Fruit fly (Drosophila melanogaster) whole organism, embryonic: Measurements from ENCODE around the gene MFS9.
A peak's percentile ranks its signal among the peaks of the same experiment; 100 is the strongest.

ENCODE experiments used
- Atf3 ChIP-seq: fragments of 200-800 bp; sonication (Bioruptor generic); optimal IDR thresholded peaks from 3 replicates; lab custom pipeline; 2016; ENCODE audit warnings: missing biosample characterization, missing genetic modification characterization
- Bdp1 ChIP-seq: fragments of 200-800 bp; sonication (Bioruptor generic); optimal IDR thresholded peaks from 3 replicates; lab custom pipeline; 2016; ENCODE audit warnings: missing biosample characterization, missing genetic modification characterization
- CG10543 ChIP-seq: fragments of 200-800 bp; sonication (Bioruptor generic); optimal IDR thresholded peaks from 3 replicates; lab custom pipeline; 2017; ENCODE audit warnings: missing biosample characterization, mild to moderate bottlenecking, missing genetic modification characterization, moderate library complexity
- CG12155 ChIP-seq: fragments of 200-800 bp; sonication (Bioruptor generic); optimal IDR thresholded peaks from 3 replicates; lab custom pipeline; 2016; ENCODE audit warnings: missing biosample characterization, missing genetic modification characterization
- CG13894 ChIP-seq: fragments of 200-800 bp; sonication (Bioruptor generic); optimal IDR thresholded peaks from 3 replicates; lab custom pipeline; 2018; ENCODE audit warnings: missing biosample characterization, mild to moderate bottlenecking, missing genetic modification characterization, moderate library complexity
- CG15514 ChIP-seq: fragments of 200-800 bp; sonication (Bioruptor generic); optimal IDR thresholded peaks from 3 replicates; lab custom pipeline; 2017; ENCODE audit warnings: missing biosample characterization, missing genetic modification characterization, mild to moderate bottlenecking, moderate library complexity, missing genetic modification reagents
- CG15601 ChIP-seq: fragments of 200-800 bp; sonication (Bioruptor generic); optimal IDR thresholded peaks from 3 replicates; lab custom pipeline; 2019; ENCODE audit warnings: missing biosample characterization, mild to moderate bottlenecking, missing genetic modification characterization, moderate library complexity
- CG1792 ChIP-seq: fragments of 200-800 bp; sonication (Bioruptor generic); optimal IDR thresholded peaks from 2 replicates; lab custom pipeline; 2016; ENCODE audit warnings: missing biosample characterization, missing genetic modification characterization
- CG30431 ChIP-seq: fragments of 200-800 bp; sonication (Bioruptor generic); optimal IDR thresholded peaks from 2 replicates; lab custom pipeline; 2017; ENCODE audit warnings: missing biosample characterization, missing genetic modification characterization
- CG31365 ChIP-seq: fragments of 200-800 bp; sonication (Bioruptor generic); optimal IDR thresholded peaks from 2 replicates; lab custom pipeline; 2018; ENCODE audit warnings: missing biosample characterization, mild to moderate bottlenecking, missing genetic modification characterization
- CG3163 ChIP-seq: fragments of 200-800 bp; sonication (Bioruptor generic); optimal IDR thresholded peaks from 3 replicates; lab custom pipeline; 2016; ENCODE audit warnings: missing biosample characterization, missing genetic modification characterization
- CG34422 ChIP-seq: fragments of 200-800 bp; sonication (Bioruptor generic); IDR thresholded peaks from 3 replicates; pipeline ENCODE4 v1.3.6; 2022; ENCODE audit warnings: missing biosample characterization, missing genetic modification characterization
- CG3847 ChIP-seq: fragments of 200-800 bp; sonication (Bioruptor generic); IDR thresholded peaks from 2 replicates; pipeline ENCODE4 v1.3.6; 2022; ENCODE audit warnings: missing biosample characterization, missing genetic modification characterization
- CG4282 ChIP-seq: fragments of 200-800 bp; sonication (Bioruptor generic); optimal IDR thresholded peaks from 2 replicates; lab custom pipeline; 2016; ENCODE audit warnings: missing biosample characterization, missing genetic modification characterization
- CG6654 ChIP-seq: fragments of 200-800 bp; sonication (Bioruptor generic); optimal IDR thresholded peaks from 2 replicates; lab custom pipeline; 2017; ENCODE audit warnings: missing biosample characterization, mild to moderate bottlenecking, missing genetic modification characterization
- CG6689 ChIP-seq: fragments of 200-800 bp; sonication (Bioruptor generic); IDR thresholded peaks from 2 replicates; pipeline ENCODE4 v1.3.6; 2022; ENCODE audit warnings: missing biosample characterization, missing genetic modification characterization
- CG6854 ChIP-seq: fragments of 200-800 bp; sonication (Bioruptor generic); optimal IDR thresholded peaks from 3 replicates; lab custom pipeline; 2017; ENCODE audit warnings: missing biosample characterization, mild to moderate bottlenecking, missing genetic modification characterization
- CG9437 ChIP-seq: fragments of 200-800 bp; sonication (Bioruptor generic); optimal IDR thresholded peaks from 2 replicates; lab custom pipeline; 2018; ENCODE audit warnings: missing biosample characterization, mild to moderate bottlenecking, missing genetic modification characterization
- CTCF ChIP-seq: fragments of 200-800 bp; sonication (Bioruptor generic); optimal IDR thresholded peaks from 2 replicates; lab custom pipeline; 2017; ENCODE audit warnings: missing biosample characterization, mild to moderate bottlenecking, missing genetic modification characterization, moderate library complexity
- D19B ChIP-seq: fragments of 200-800 bp; sonication (Bioruptor generic); optimal IDR thresholded peaks from 2 replicates; lab custom pipeline; 2017; ENCODE audit warnings: missing biosample characterization, mild to moderate bottlenecking, missing genetic modification characterization
- Deaf1 ChIP-seq: fragments of 200-800 bp; optimal IDR thresholded peaks from 3 replicates; lab custom pipeline; 2019; ENCODE audit warnings: missing biosample characterization, mild to moderate bottlenecking, missing genetic modification characterization, moderate library complexity
- Dp ChIP-seq: fragments of 200-800 bp; sonication (Bioruptor generic); optimal IDR thresholded peaks from 2 replicates; lab custom pipeline; 2018; ENCODE audit warnings: missing biosample characterization, mild to moderate bottlenecking, missing genetic modification characterization, moderate library complexity
- Dref ChIP-seq: fragments of 200-800 bp; sonication (Bioruptor generic); IDR thresholded peaks from 2 replicates; pipeline ENCODE4 v1.3.6; 2022; ENCODE audit warnings: missing biosample characterization, missing genetic modification characterization
- E2f2 ChIP-seq: fragments of 200-800 bp; sonication (Bioruptor generic); IDR thresholded peaks from 2 replicates; pipeline ENCODE4 v1.3.6; 2022; ENCODE audit warnings: missing biosample characterization, missing genetic modification characterization
- Ets65A ChIP-seq: fragments of 200-800 bp; sonication (Bioruptor generic); peaks from one replicate; lab custom pipeline; 2016; ENCODE audit warnings: missing biosample characterization, missing genetic modification characterization
- H2.0 ChIP-seq: fragments of 200-800 bp; sonication (Bioruptor generic); IDR thresholded peaks from 2 replicates; pipeline ENCODE4 v1.3.6; 2022; ENCODE audit warnings: missing biosample characterization, missing genetic modification characterization
- Hr39 ChIP-seq: fragments of >200 bp; optimal IDR thresholded peaks from 2 replicates; lab custom pipeline; 2017
- Myb ChIP-seq: fragments of 200-800 bp; sonication (Bioruptor generic); optimal IDR thresholded peaks from 2 replicates; lab custom pipeline; 2016; ENCODE audit warnings: missing biosample characterization, missing genetic modification characterization
- Trl ChIP-seq, 3 experiments: fragments of >200 bp in 2 of 3; fragments of 200-800 bp in 1 of 3; sonication (Bioruptor generic) in 1 of 3; optimal IDR thresholded peaks; 2 replicates in 1 of 3; 3 replicates in 2 of 3; lab custom pipeline; 2016 to 2017; ENCODE audit warnings: missing biosample characterization in 1 of 3, missing genetic modification characterization in 1 of 3
- YL-1 ChIP-seq: fragments of 200-800 bp; sonication (Bioruptor generic); optimal IDR thresholded peaks from 3 replicates; lab custom pipeline; 2017; ENCODE audit warnings: missing biosample characterization, mild to moderate bottlenecking, missing genetic modification characterization
- abd-A ChIP-seq: fragments of 200-800 bp; sonication (Bioruptor generic); optimal IDR thresholded peaks from 3 replicates; lab custom pipeline; 2019; ENCODE audit warnings: missing biosample characterization, mild to moderate bottlenecking, missing genetic modification characterization, moderate library complexity
- amos ChIP-seq: fragments of 200-800 bp; sonication (Bioruptor generic); IDR thresholded peaks from 2 replicates; pipeline ENCODE4 v1.3.6; 2022; ENCODE audit warnings: missing biosample characterization, missing genetic modification characterization; ENCODE audit not compliant: partially characterized antibody
- caup ChIP-seq: fragments of 200-800 bp; sonication (Bioruptor generic); optimal IDR thresholded peaks from 3 replicates; lab custom pipeline; 2017; ENCODE audit warnings: missing biosample characterization, mild to moderate bottlenecking, missing genetic modification characterization, moderate library complexity; ENCODE audit not compliant: severe bottlenecking
- chinmo ChIP-seq: fragments of 200-800 bp; sonication (Bioruptor generic); IDR thresholded peaks from 4 replicates; pipeline ENCODE4 v1.3.6; 2022; ENCODE audit warnings: missing biosample characterization, missing genetic modification characterization; ENCODE audit not compliant: partially characterized antibody
- da ChIP-seq: fragments of 200-800 bp; sonication (Bioruptor generic); optimal IDR thresholded peaks from 2 replicates; lab custom pipeline; 2016; ENCODE audit warnings: missing biosample characterization, missing genetic modification characterization
- exex ChIP-seq: fragments of 200-800 bp; sonication (Bioruptor generic); optimal IDR thresholded peaks from 4 replicates; lab custom pipeline; 2018; ENCODE audit warnings: missing biosample characterization, mild to moderate bottlenecking, missing genetic modification characterization, moderate library complexity
- gcm2 ChIP-seq: fragments of 200-800 bp; sonication (Bioruptor generic); optimal IDR thresholded peaks from 2 replicates; lab custom pipeline; 2016; ENCODE audit warnings: missing biosample characterization, missing genetic modification characterization
- hkb ChIP-seq, 2 experiments: fragments of 200-800 bp in 1 of 2; fragments of >200 bp in 1 of 2; sonication (Bioruptor generic) in 1 of 2; IDR thresholded peaks in 1 of 2; optimal IDR thresholded peaks in 1 of 2; 2 replicates each; pipeline versions ENCODE4 v1.3.6 to Lab custom; 2017 to 2022; ENCODE audit warnings: missing biosample characterization in 1 of 2, missing genetic modification characterization in 1 of 2
- nerfin-2 ChIP-seq: fragments of 200-800 bp; sonication (Bioruptor generic); IDR thresholded peaks from 2 replicates; pipeline ENCODE4 v1.3.6; 2022; ENCODE audit warnings: missing biosample characterization, missing genetic modification characterization; ENCODE audit not compliant: partially characterized antibody
- pfk ChIP-seq: fragments of 200-800 bp; sonication (Bioruptor generic); optimal IDR thresholded peaks from 2 replicates; lab custom pipeline; 2018; ENCODE audit warnings: missing biosample characterization, mild to moderate bottlenecking, missing genetic modification characterization, moderate library complexity
- pita ChIP-seq: fragments of 200-800 bp; sonication (Bioruptor generic); optimal IDR thresholded peaks from 2 replicates; lab custom pipeline; 2017; ENCODE audit warnings: missing biosample characterization, mild to moderate bottlenecking, missing genetic modification characterization
- pzg ChIP-seq: fragments of 200-800 bp; sonication (Bioruptor generic); optimal IDR thresholded peaks from 3 replicates; lab custom pipeline; 2018; ENCODE audit warnings: missing biosample characterization, mild to moderate bottlenecking, missing genetic modification characterization, moderate library complexity
- run ChIP-seq: fragments of 200-800 bp; sonication (Bioruptor generic); optimal IDR thresholded peaks from 3 replicates; lab custom pipeline; 2018; ENCODE audit warnings: missing biosample characterization, mild to moderate bottlenecking, missing genetic modification characterization
- shn ChIP-seq: fragments of 200-800 bp; sonication (Bioruptor generic); optimal IDR thresholded peaks from 3 replicates; lab custom pipeline; 2016; ENCODE audit warnings: missing biosample characterization, missing genetic modification characterization
- stwl ChIP-seq: fragments of 200-800 bp; sonication (Bioruptor generic); optimal IDR thresholded peaks from 3 replicates; lab custom pipeline; 2018; ENCODE audit warnings: missing biosample characterization, mild to moderate bottlenecking, missing genetic modification characterization, moderate library complexity
- tgo ChIP-seq: fragments of 200-800 bp; sonication (Bioruptor generic); IDR thresholded peaks from 3 replicates; pipeline ENCODE4 v1.3.6; 2022; ENCODE audit warnings: missing biosample characterization, missing genetic modification characterization
- tin ChIP-seq: fragments of 200-800 bp; sonication (Bioruptor generic); optimal IDR thresholded peaks from 3 replicates; lab custom pipeline; 2016; ENCODE audit warnings: missing biosample characterization, missing genetic modification characterization
- vvl ChIP-seq: fragments of 200-800 bp; sonication (Bioruptor generic); IDR thresholded peaks from 2 replicates; pipeline ENCODE4 v1.3.6; 2022; ENCODE audit warnings: missing biosample characterization, missing genetic modification characterization

MFS9 gene

DNA sequence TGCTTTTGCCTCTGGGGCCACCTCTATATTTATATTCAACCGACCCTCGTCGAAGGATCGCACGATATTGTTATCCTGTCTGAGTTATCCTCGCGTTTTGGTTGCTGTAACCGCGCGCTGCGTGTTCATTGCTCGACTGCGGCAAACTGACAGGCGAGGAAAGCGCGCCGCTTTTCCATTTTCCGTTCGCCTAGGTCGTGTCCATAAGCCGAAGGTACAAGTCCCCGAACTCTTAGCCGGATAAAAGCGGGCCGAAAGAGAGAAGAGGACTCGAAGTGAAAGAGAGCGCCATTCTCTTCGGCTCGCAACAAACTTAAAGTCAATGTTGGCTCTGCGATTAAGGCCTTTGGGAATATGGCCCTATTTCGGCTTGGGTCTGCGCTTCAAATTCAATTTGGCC is 27.8 kb downstream of the MFS9 start, which contains the start of gene Gfrl:
Gene Gfrl, minus strand, starts transcription at position 148 of the 400 bp plus-strand sequence.
- no peak for TF ChIP-seq da (GFP tag; lab: Kevin White, UChicago)
- TF ChIP-seq CG12155 (GFP tag; lab: Kevin White, UChicago), result no peak
- no peak for TF ChIP-seq CG9437 (GFP tag; lab: Kevin White, UChicago)
- no peak for TF ChIP-seq hkb (optimal IDR thresholded peaks at IDR 0.05; lab: Kevin White, UChicago)
- no peak for TF ChIP-seq hkb (GFP tag; IDR thresholded peaks at IDR 0.05; lab: Robert Waterston, UW)
- no peak for TF ChIP-seq CG6854 (GFP tag; lab: Kevin White, UChicago)
- TF ChIP-seq tgo (GFP tag; lab: Robert Waterston, UW), result no peak
- no peak for TF ChIP-seq YL-1
- TF ChIP-seq CG6689 (GFP tag; lab: Robert Waterston, UW), result no peak
- TF ChIP-seq vvl (GFP tag; lab: Robert Waterston, UW), result no peak
- no peak for TF ChIP-seq CG4282 (GFP tag; lab: Kevin White, UChicago)
- peak; percentile 60 for TF ChIP-seq CG3163 (GFP tag; lab: Kevin White, UChicago)
- TF ChIP-seq caup, result no peak
- TF ChIP-seq CG30431 (GFP tag; lab: Kevin White, UChicago), result no peak
- no peak for TF ChIP-seq nerfin-2 (GFP tag; lab: Robert Waterston, UW)
- TF ChIP-seq pfk (GFP tag; lab: Kevin White, UChicago), result no peak
- TF ChIP-seq gcm2 (GFP tag; lab: Kevin White, UChicago), result no peak
- TF ChIP-seq H2.0 (GFP tag; lab: Robert Waterston, UW), result no peak
- TF ChIP-seq tin (GFP tag; lab: Kevin White, UChicago), result no peak
- no peak for TF ChIP-seq CG34422
- no peak for TF ChIP-seq CG10543 (GFP tag; lab: Kevin White, UChicago)
- TF ChIP-seq exex, result no peak
- no peak for TF ChIP-seq D19B
- TF ChIP-seq CG15601 (tag; lab: Kevin White, UChicago), result no peak
- TF ChIP-seq Deaf1 (tag; lab: Kevin White, UChicago), result peak; percentile 82
- TF ChIP-seq Trl (optimal IDR thresholded peaks at IDR 0.05; lab: Kevin White, UChicago), result peak; percentile 6 to 24
- TF ChIP-seq Trl (GFP tag; optimal IDR thresholded peaks at IDR 0.05; lab: Kevin White, UChicago), result no peak
- no peak for TF ChIP-seq shn (GFP tag; lab: Kevin White, UChicago)

DNA sequence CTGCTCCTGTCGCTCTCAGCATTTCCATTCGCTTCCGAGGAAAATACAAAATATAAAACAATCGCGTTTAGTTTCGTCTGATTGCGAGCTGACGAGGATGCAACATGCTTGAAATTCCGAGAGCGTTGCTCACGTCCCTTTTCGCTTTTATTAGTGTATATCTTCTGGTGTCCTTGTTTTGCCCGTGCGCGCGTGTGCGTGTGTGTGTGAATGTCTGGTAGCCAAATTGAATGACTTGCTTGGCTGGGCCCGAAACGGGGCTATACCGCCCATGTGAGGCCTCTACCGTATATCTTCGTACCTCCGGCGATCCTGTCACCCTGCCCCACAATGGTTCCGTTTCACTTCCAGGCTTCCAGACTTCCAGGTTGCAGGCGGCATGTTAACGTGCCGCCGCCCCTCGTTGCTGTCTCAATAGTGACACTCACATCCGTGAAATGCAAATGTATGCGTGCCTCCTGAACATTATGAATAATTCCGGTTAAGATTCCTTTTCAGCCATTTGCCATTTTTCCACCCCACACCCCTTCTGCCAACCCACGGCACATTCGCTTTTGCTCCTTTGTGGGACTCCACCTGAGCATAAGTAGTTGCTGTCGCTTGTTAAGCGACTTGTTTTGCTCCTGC is 39.4 kb downstream of the MFS9 start:
- no peak for TF ChIP-seq CG15514
- TF ChIP-seq CG13894 (tag; lab: Kevin White, UChicago), result peak; percentile 15
- 0 out of 4 replicates have a peak, but pooled peaks have one; percentile 13 for TF ChIP-seq chinmo (GFP tag; lab: Robert Waterston, UW)
- peak; percentile 68 for TF ChIP-seq Ets65A (GFP tag; lab: Kevin White, UChicago)
- no peak for TF ChIP-seq CG1792 (GFP tag; lab: Kevin White, UChicago)
- no peak for TF ChIP-seq stwl (tag; lab: Kevin White, UChicago)
- TF ChIP-seq abd-A (tag; lab: Kevin White, UChicago), result peak; percentile 36
- TF ChIP-seq Hr39 (lab: Kevin White, UChicago), result peak; percentile 95
- TF ChIP-seq, all 482 proteins: peak for 5

DNA sequence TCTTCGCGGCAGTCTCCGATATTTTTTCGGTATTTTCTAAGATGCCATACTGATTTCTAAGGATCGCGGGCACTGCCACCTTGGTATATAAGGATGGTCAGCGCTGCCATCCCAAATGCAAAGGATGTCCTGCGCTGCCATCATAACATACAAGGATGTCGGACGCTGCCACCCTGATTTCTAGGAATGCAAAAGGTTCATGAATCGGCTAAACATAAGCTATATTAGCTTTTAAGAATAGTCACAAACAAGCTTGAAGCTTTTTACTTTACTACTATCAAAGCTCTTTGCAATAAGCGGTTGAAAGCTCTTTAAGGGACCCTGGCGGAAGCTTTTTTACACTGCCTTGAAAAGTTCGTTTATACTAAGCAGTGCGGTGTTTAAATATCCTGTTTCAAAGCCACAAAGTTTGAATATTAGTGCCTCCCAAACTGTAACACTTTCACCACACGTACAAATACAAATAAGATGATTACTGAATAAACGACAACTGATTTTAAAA is 48.0 kb downstream of the MFS9 start:
- TF ChIP-seq run (no peak), tin (GFP tag; lab: Kevin White, UChicago) (no peak), Dp (GFP tag; lab: Kevin White, UChicago) (peak; percentile 36), pita (GFP tag; lab: Kevin White, UChicago) (peak; percentile 22), E2f2 (GFP tag; lab: Robert Waterston, UW) (peak; percentile 56), pzg (GFP tag; lab: Kevin White, UChicago) (peak; percentile 25), CTCF (GFP tag; lab: Kevin White, UChicago) (peak; percentile 72), CG6654 (GFP tag; lab: Kevin White, UChicago) (peak; percentile 89), Dref (GFP tag; lab: Robert Waterston, UW) (0 out of 2 replicates have a peak, but pooled peaks have one; percentile 23), amos (GFP tag; lab: Robert Waterston, UW) (peak; percentile 6; the same call in 1 of the 2 replicates), Bdp1 (GFP tag; lab: Kevin White, UChicago) (no peak), CG31365 (peak; percentile 72), Ets65A (GFP tag; lab: Kevin White, UChicago) (peak; percentile 22), Myb (GFP tag; lab: Kevin White, UChicago) (peak; percentile 44), CG3847 (peak; percentile 32; the same call in 1 of the 2 replicates), Atf3 (GFP tag; lab: Kevin White, UChicago) (no peak)
- TF ChIP-seq, all 482 proteins: peak for 12
